Worm (Caenorhabditis elegans): Measurements from ENCODE around the gene F48E8.8.

ce11 chrIII:5453290-5453689 lies 3.7 kb upstream of the F48E8.8 start, which contains the start of gene F48E8.4:
- TF ChIP-seq aly-1 (tag; optimal IDR thresholded peaks at IDR 0.05), result no peak
- no peak for TF ChIP-seq ets-7 (tag; optimal IDR thresholded peaks at IDR 0.05)
- TF ChIP-seq tbx-37 (GFP tag; conservative IDR thresholded peaks at IDR 0.05), result no peak

Measured in whole organism, early embryonic.